Worm (Caenorhabditis elegans) whole organism, late embryonic: ENCODE results near the gene F53B7.7.
A peak's percentile ranks its signal among the peaks of the same experiment; 100 is the strongest.

Experiments
- K02D7.2 ChIP-seq: sonication (generic microtip); optimal IDR thresholded peaks from 2 replicates; lab custom pipeline; 2017; ENCODE audit warnings: mild to moderate bottlenecking, missing genetic modification characterization, missing compliant biosample characterization
- K09A11.1 ChIP-seq: sonication (generic microtip); optimal IDR thresholded peaks from 2 replicates; lab custom pipeline; 2017; ENCODE audit warnings: antibody characterized with exemption, mild to moderate bottlenecking, missing genetic modification characterization, missing compliant biosample characterization; ENCODE audit not compliant: insufficient read depth
- T23F11.4 ChIP-seq: fragments of 200-800 bp; sonication (Bioruptor generic); optimal IDR thresholded peaks from 2 replicates; lab custom pipeline; 2018; ENCODE audit warnings: mild to moderate bottlenecking, missing genetic modification characterization, missing compliant biosample characterization
- ceh-18 ChIP-seq: sonication (generic microtip); optimal IDR thresholded peaks from 2 replicates; lab custom pipeline; 2016; ENCODE audit warnings: missing genetic modification characterization, missing compliant biosample characterization
- ceh-2 ChIP-seq: sonication (generic microtip); optimal IDR thresholded peaks from 2 replicates; lab custom pipeline; 2016; ENCODE audit warnings: missing genotype, missing genetic modification characterization, missing compliant biosample characterization
- ceh-30 ChIP-seq: fragments of 150-350 bp; optimal IDR thresholded peaks from 2 replicates; lab custom pipeline; 2014; ENCODE audit warnings: missing biosample characterization, missing genetic modification characterization
- ceh-31 ChIP-seq: sonication (generic microtip); optimal IDR thresholded peaks from 2 replicates; lab custom pipeline; 2016; ENCODE audit warnings: missing genetic modification characterization, missing compliant biosample characterization
- ceh-34 ChIP-seq: sonication (generic microtip); optimal IDR thresholded peaks from 2 replicates; lab custom pipeline; 2016; ENCODE audit warnings: mild to moderate bottlenecking, missing genetic modification characterization, missing compliant biosample characterization
- ceh-45 ChIP-seq: fragments of 200-800 bp; sonication (Bioruptor generic); IDR thresholded peaks from 2 replicates; pipeline ENCODE4 v1.3.6; 2022; ENCODE audit warnings: missing genetic modification reagents, missing genetic modification characterization, missing compliant biosample characterization
- ceh-48 ChIP-seq: sonication (generic microtip); optimal IDR thresholded peaks from 2 replicates; lab custom pipeline; 2016; ENCODE audit warnings: missing genetic modification characterization, inconsistent platforms, missing compliant biosample characterization
- ceh-9 ChIP-seq: sonication (generic microtip); optimal IDR thresholded peaks from 2 replicates; lab custom pipeline; 2016; ENCODE audit warnings: mild to moderate bottlenecking, missing genetic modification characterization, inconsistent platforms, missing compliant biosample characterization
- dve-1 ChIP-seq: sonication (generic microtip); optimal IDR thresholded peaks from 2 replicates; lab custom pipeline; 2017; ENCODE audit warnings: antibody characterized with exemption, mild to moderate bottlenecking, missing genetic modification characterization, missing compliant biosample characterization
- elt-2 ChIP-seq: sonication (generic microtip); optimal IDR thresholded peaks from 2 replicates; lab custom pipeline; 2016; ENCODE audit warnings: missing genetic modification reagents, missing genetic modification characterization, missing compliant biosample characterization
- ets-4 ChIP-seq: sonication (generic microtip); optimal IDR thresholded peaks from 2 replicates; lab custom pipeline; 2016; ENCODE audit warnings: missing genetic modification characterization, missing compliant biosample characterization
- eyg-1 ChIP-seq: sonication (generic microtip); optimal IDR thresholded peaks from 2 replicates; lab custom pipeline; 2016; ENCODE audit warnings: missing genotype, missing genetic modification characterization, missing compliant biosample characterization
- fkh-10 ChIP-seq: fragments of 150-350 bp; optimal IDR thresholded peaks from 2 replicates; lab custom pipeline; 2014; ENCODE audit warnings: missing biosample characterization, missing genetic modification reagents, missing genetic modification characterization
- fkh-6 ChIP-seq: sonication (generic microtip); optimal IDR thresholded peaks from 2 replicates; lab custom pipeline; 2016; ENCODE audit warnings: missing genetic modification characterization, missing compliant biosample characterization
- hlh-13 ChIP-seq: fragments of 200-800 bp; sonication (Bioruptor generic); optimal IDR thresholded peaks from 2 replicates; lab custom pipeline; 2018; ENCODE audit warnings: mild to moderate bottlenecking, missing genetic modification characterization, missing compliant biosample characterization
- hlh-15 ChIP-seq: sonication (generic microtip); optimal IDR thresholded peaks from 2 replicates; lab custom pipeline; 2016; ENCODE audit warnings: missing genetic modification characterization, missing compliant biosample characterization
- hlh-30 ChIP-seq: sonication (generic microtip); optimal IDR thresholded peaks from 2 replicates; lab custom pipeline; 2017; ENCODE audit warnings: antibody characterized with exemption, missing genetic modification characterization, missing compliant biosample characterization; ENCODE audit not compliant: insufficient read depth
- hlh-8 ChIP-seq: sonication (generic microtip); optimal IDR thresholded peaks from 2 replicates; lab custom pipeline; 2016; ENCODE audit warnings: missing genotype, missing genetic modification characterization, missing compliant biosample characterization
- lim-6 ChIP-seq: sonication (generic microtip); optimal IDR thresholded peaks from 2 replicates; lab custom pipeline; 2016; ENCODE audit warnings: missing genetic modification characterization, missing compliant biosample characterization
- mec-3 ChIP-seq: sonication (generic microtip); optimal IDR thresholded peaks from 2 replicates; lab custom pipeline; 2016; ENCODE audit warnings: borderline replicate concordance, missing genetic modification characterization, missing compliant biosample characterization
- nfya-1 ChIP-seq: sonication (generic microtip); optimal IDR thresholded peaks from 2 replicates; lab custom pipeline; 2017; ENCODE audit warnings: missing genetic modification characterization, mild to moderate bottlenecking, missing compliant biosample characterization, antibody characterized with exemption, moderate library complexity
- nhr-11 ChIP-seq: fragments of 150-350 bp; optimal IDR thresholded peaks from 2 replicates; lab custom pipeline; 2014; ENCODE audit warnings: missing biosample characterization, missing genetic modification characterization
- nhr-232 ChIP-seq: sonication (generic microtip); optimal IDR thresholded peaks from 2 replicates; lab custom pipeline; 2016; ENCODE audit warnings: missing genetic modification characterization, missing compliant biosample characterization
- odd-2 ChIP-seq: sonication (generic microtip); optimal IDR thresholded peaks from 2 replicates; lab custom pipeline; 2017; ENCODE audit warnings: antibody characterized with exemption, mild to moderate bottlenecking, missing genetic modification characterization, missing compliant biosample characterization
- pat-9 ChIP-seq: fragments of 200-800 bp; sonication (Bioruptor generic); optimal IDR thresholded peaks from 2 replicates; lab custom pipeline; 2018; ENCODE audit warnings: mild to moderate bottlenecking, missing genetic modification characterization, moderate library complexity, missing compliant biosample characterization
- pax-1 ChIP-seq: fragments of 150-350 bp; optimal IDR thresholded peaks from 2 replicates; lab custom pipeline; 2014; ENCODE audit warnings: missing biosample characterization, missing genetic modification characterization
- pha-2 ChIP-seq: sonication (generic microtip); optimal IDR thresholded peaks from 2 replicates; lab custom pipeline; 2017; ENCODE audit warnings: mild to moderate bottlenecking, missing genetic modification characterization, missing compliant biosample characterization
- pqm-1 ChIP-seq: sonication (generic microtip); optimal IDR thresholded peaks from 2 replicates; lab custom pipeline; 2016; ENCODE audit warnings: missing genetic modification characterization, missing compliant biosample characterization
- ref-2 ChIP-seq: sonication (generic microtip); optimal IDR thresholded peaks from 2 replicates; lab custom pipeline; 2016; ENCODE audit warnings: missing genetic modification characterization, missing compliant biosample characterization
- sox-2 ChIP-seq: fragments of 200-800 bp; sonication (Bioruptor generic); IDR thresholded peaks from 2 replicates; pipeline ENCODE4 v1.3.6; 2022; ENCODE audit warnings: missing genetic modification reagents, missing genetic modification characterization, missing compliant biosample characterization
- sox-4 ChIP-seq: sonication (generic microtip); optimal IDR thresholded peaks from 2 replicates; lab custom pipeline; 2017; ENCODE audit warnings: mild to moderate bottlenecking, missing genetic modification characterization, inconsistent platforms, missing compliant biosample characterization
- unc-3 ChIP-seq, 2 experiments: fragments of 200-800 bp in 1 of 2; sonication (Bioruptor generic) in 1 of 2; sonication (generic microtip) in 1 of 2; conservative IDR thresholded peaks in 1 of 2; optimal IDR thresholded peaks in 1 of 2; 2 replicates each; pipeline versions ENCODE4 v1.3.6 to Lab custom; 2016 to 2022; ENCODE audit warnings: missing compliant biosample characterization in 2 of 2, missing genetic modification characterization in 2 of 2, missing genetic modification reagents in 1 of 2
- unc-55 ChIP-seq: sonication (generic microtip); optimal IDR thresholded peaks from 2 replicates; lab custom pipeline; 2017; ENCODE audit warnings: missing biosample characterization, missing genetic modification reagents, missing genetic modification characterization
- ztf-16 ChIP-seq: sonication (generic microtip); optimal IDR thresholded peaks from 2 replicates; lab custom pipeline; 2017; ENCODE audit warnings: missing genetic modification characterization, missing compliant biosample characterization

The F53B7.7 gene

DNA sequence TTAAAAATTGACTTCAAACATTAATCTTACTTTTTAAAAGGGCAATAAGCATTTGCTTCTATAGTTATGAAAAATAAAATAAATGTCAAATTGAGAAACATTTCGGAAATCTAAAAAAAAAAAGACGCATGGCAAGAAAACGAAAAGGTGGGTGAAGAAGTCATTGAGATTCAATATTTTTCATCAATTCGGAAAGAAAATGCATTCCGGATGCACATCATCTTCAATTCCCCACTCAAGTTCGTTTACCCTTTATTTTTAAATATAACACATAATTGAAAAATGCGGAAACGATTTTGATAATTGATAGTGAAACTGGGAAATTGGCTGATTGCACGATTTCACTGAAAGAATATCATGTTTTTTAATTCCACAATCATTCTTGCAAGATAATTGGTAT is 3.5 kb downstream of the F53B7.7 start, which contains the start of gene F53B7.4:
Gene F53B7.4 (minus strand): TSS at position 101 of the 400 bp plus-strand sequence.
- TF ChIP-seq dve-1 (tag; lab: Kevin White, UChicago) (no peak), ref-2 (no peak), ceh-34 (tag; lab: Kevin White, UChicago) (no peak)

DNA sequence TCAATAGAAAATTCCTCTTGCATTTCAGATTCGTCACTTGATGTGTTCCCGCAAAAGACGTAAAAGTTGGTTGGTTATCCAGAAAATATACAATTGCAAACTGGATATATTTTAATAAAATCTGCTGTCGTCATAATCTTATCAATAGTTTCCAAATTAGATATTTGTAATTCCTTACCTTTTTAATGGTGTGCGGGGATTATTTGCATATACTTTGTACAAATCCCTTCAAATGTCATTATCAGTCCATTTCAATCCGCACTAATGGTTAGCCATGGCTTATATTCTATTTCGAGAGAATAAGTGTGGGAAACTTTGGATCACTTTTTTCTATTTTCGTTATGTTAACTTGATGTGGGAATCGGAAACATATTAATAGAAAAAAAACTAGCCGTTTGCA is 5.2 kb downstream of the F53B7.7 start:
- TF ChIP-seq nhr-11 (tag; lab: Kevin White, UChicago) = no peak
- no peak for TF ChIP-seq hlh-15 (tag; lab: Kevin White, UChicago)
- no peak for TF ChIP-seq ceh-9 (tag; lab: Kevin White, UChicago)
- TF ChIP-seq ceh-31 = no peak
- TF ChIP-seq fkh-6 = no peak
- TF ChIP-seq unc-55 = no peak
- TF ChIP-seq hlh-13 = no peak
- TF ChIP-seq pqm-1 (tag; lab: Kevin White, UChicago) = no peak
- no peak for TF ChIP-seq lim-6 (tag; lab: Kevin White, UChicago)
- no peak for TF ChIP-seq pha-2 (tag; lab: Kevin White, UChicago)
- no peak for TF ChIP-seq hlh-8 (tag; lab: Kevin White, UChicago)
- TF ChIP-seq fkh-10 = no peak
- no peak for TF ChIP-seq K09A11.1 (tag; lab: Kevin White, UChicago)
- no peak for TF ChIP-seq odd-2 (tag; lab: Kevin White, UChicago)
- no peak for TF ChIP-seq pax-1 (tag; lab: Kevin White, UChicago)
- no peak for TF ChIP-seq K02D7.2 (tag; lab: Kevin White, UChicago)
- no peak for TF ChIP-seq sox-4 (tag; lab: Kevin White, UChicago)
- TF ChIP-seq unc-3 (GFP tag; conservative IDR thresholded peaks at IDR 0.05; lab: Robert Waterston, UW) = no peak
- TF ChIP-seq unc-3 (tag; optimal IDR thresholded peaks at IDR 0.05; lab: Kevin White, UChicago) = no peak
- no peak for TF ChIP-seq ets-4

DNA sequence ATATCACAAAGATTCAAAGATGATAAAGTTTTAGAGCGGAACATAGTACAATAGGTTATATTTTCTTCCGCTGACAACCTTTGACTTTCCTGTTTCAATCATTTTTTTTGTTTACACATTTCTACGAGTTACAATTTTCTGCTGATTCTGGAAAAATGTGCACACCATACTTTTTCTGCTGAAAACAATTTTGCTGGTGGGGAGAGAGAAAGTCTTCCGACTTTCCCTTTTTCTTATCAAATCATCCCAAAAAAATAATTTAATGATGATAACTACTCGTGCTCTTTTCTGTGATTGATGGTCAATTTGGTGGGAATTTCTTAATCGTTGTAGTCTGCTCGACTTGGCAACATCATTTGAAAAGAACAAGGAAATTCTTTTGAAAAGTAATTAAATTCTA is 8.8 kb downstream of the F53B7.7 start:
- TF ChIP-seq elt-2 (peak; percentile 54), ref-2 (no peak)

DNA sequence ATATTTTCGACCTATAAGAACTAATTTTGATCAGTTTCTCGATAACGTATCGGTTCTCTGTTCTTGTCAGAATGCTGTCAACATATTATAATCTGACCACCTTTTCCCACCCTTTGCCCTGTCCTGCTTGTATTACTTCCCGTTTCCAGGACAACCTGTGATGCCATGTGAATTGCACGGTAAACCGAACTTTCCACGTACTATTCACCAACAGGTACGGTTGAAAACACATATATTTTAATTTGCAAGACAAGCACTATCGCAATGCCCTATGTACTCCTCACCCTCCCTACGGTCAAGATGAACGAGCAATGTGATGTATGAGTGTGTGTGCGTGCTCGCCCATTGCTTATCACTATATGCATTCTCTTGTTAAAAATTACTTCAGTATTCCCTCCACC is 10.2 kb downstream of the F53B7.7 start:
- TF ChIP-seq elt-2 = peak; percentile 84
- no peak for TF ChIP-seq ceh-30 (tag; lab: Kevin White, UChicago)
- no peak for TF ChIP-seq nfya-1 (tag; lab: Kevin White, UChicago)

DNA sequence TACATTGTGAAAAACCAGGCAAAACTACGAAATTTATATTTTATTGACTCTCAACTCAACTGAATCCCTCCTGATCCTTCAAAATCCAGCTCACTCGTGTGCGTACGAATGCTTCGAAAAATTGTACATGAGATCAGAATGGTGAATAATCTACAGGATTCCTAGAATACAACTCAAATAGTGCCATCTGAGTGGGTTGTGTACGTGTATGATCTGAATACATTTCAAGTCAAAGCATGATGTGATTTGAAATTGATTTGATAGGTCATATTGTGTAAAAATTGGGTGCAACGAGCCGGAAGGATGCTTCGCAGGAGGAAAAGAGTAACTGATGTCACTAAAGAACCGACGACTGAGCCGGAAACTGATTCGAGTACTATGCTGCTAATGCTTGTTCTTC is 11.9 kb downstream of the F53B7.7 start:
- TF ChIP-seq hlh-30 (tag; lab: Kevin White, UChicago) = no peak
- TF ChIP-seq eyg-1 (tag; lab: Kevin White, UChicago) = no peak
- no peak for TF ChIP-seq ceh-2 (tag; lab: Kevin White, UChicago)
- TF ChIP-seq mec-3 = no peak
- TF ChIP-seq T23F11.4 (GFP tag; lab: Kevin White, UChicago) = no peak
- TF ChIP-seq ztf-16 = no peak
- no peak for TF ChIP-seq K02D7.2 (tag; lab: Kevin White, UChicago)
- no peak for TF ChIP-seq nhr-232 (tag; lab: Kevin White, UChicago)
- no peak for TF ChIP-seq pat-9 (tag; lab: Kevin White, UChicago)
- TF ChIP-seq ceh-18 (tag; lab: Kevin White, UChicago) = no peak
- no peak for TF ChIP-seq ceh-48 (tag; lab: Kevin White, UChicago)
- TF ChIP-seq pqm-1 (tag; lab: Kevin White, UChicago) = no peak
- no peak for TF ChIP-seq sox-2 (GFP tag; lab: Robert Waterston, UW)
- no peak for TF ChIP-seq ceh-45 (GFP tag; lab: Robert Waterston, UW)
- no peak for TF ChIP-seq K09A11.1 (tag; lab: Kevin White, UChicago)
